Fruit fly (Drosophila melanogaster) whole organism, embryonic: ENCODE results near the gene Ada2a.

Experiments
- BEAF-32 ChIP-seq: fragments of 200-800 bp; sonication (Bioruptor generic); optimal IDR thresholded peaks from 3 replicates; lab custom pipeline; 2017; ENCODE audit warnings: missing biosample characterization, missing genetic modification characterization, mild to moderate bottlenecking, moderate library complexity, missing genetic modification reagents
- Bgb ChIP-seq: fragments of 200-800 bp; sonication (Bioruptor generic); IDR thresholded peaks from 2 replicates; pipeline ENCODE4 v1.3.6; 2022; ENCODE audit warnings: missing biosample characterization, missing genetic modification characterization; ENCODE audit not compliant: partially characterized antibody
- BtbVII ChIP-seq: fragments of 200-800 bp; sonication (Bioruptor generic); optimal IDR thresholded peaks from 3 replicates; lab custom pipeline; 2017; ENCODE audit warnings: missing biosample characterization, mild to moderate bottlenecking, missing genetic modification characterization
- Bteb2 ChIP-seq: fragments of 200-800 bp; sonication (Bioruptor generic); optimal IDR thresholded peaks from 2 replicates; lab custom pipeline; 2016; ENCODE audit warnings: missing biosample characterization, missing genetic modification characterization
- CG12769 ChIP-seq: fragments of 200-800 bp; sonication (Bioruptor generic); optimal IDR thresholded peaks from 2 replicates; lab custom pipeline; 2019; ENCODE audit warnings: missing biosample characterization, mild to moderate bottlenecking, missing genetic modification characterization, moderate library complexity
- CG14860 ChIP-seq: fragments of 200-800 bp; sonication (Bioruptor generic); IDR thresholded peaks from 3 replicates; pipeline ENCODE4 v1.3.6; 2022; ENCODE audit warnings: missing biosample characterization, missing genetic modification characterization; ENCODE audit not compliant: partially characterized antibody
- CG17385 ChIP-seq: fragments of 200-800 bp; sonication (Bioruptor generic); optimal IDR thresholded peaks from 3 replicates; lab custom pipeline; 2018; ENCODE audit warnings: missing biosample characterization, mild to moderate bottlenecking, missing genetic modification characterization
- CG2116 ChIP-seq: fragments of 200-800 bp; sonication (Bioruptor generic); optimal IDR thresholded peaks from 3 replicates; lab custom pipeline; 2018; ENCODE audit warnings: missing biosample characterization, mild to moderate bottlenecking, missing genetic modification characterization
- CG2678 ChIP-seq: fragments of 200-800 bp; sonication (Bioruptor generic); optimal IDR thresholded peaks from 3 replicates; lab custom pipeline; 2019; ENCODE audit warnings: missing biosample characterization, mild to moderate bottlenecking, missing genetic modification characterization, moderate library complexity
- CG3407 ChIP-seq: fragments of 200-800 bp; sonication (Bioruptor generic); optimal IDR thresholded peaks from 2 replicates; lab custom pipeline; 2018; ENCODE audit warnings: missing biosample characterization, mild to moderate bottlenecking, missing genetic modification characterization
- CG34224 ChIP-seq: fragments of 200-800 bp; sonication (Bioruptor generic); IDR thresholded peaks from 3 replicates; pipeline ENCODE4 v1.3.6; 2022; ENCODE audit warnings: missing biosample characterization, missing genetic modification characterization; ENCODE audit not compliant: partially characterized antibody
- CG7745 ChIP-seq: fragments of 200-800 bp; sonication (Bioruptor generic); optimal IDR thresholded peaks from 2 replicates; lab custom pipeline; 2018; ENCODE audit warnings: missing biosample characterization, mild to moderate bottlenecking, missing genetic modification characterization, moderate library complexity
- CG9817 ChIP-seq: fragments of 200-800 bp; sonication (Bioruptor generic); optimal IDR thresholded peaks from 2 replicates; lab custom pipeline; 2018; ENCODE audit warnings: missing biosample characterization, mild to moderate bottlenecking, missing genetic modification characterization, moderate library complexity
- CG9932 ChIP-seq: fragments of 200-800 bp; sonication (Bioruptor generic); IDR thresholded peaks from 2 replicates; pipeline ENCODE4 v1.3.6; 2022; ENCODE audit warnings: missing biosample characterization, missing genetic modification characterization
- Dfd ChIP-seq, 2 experiments: fragments of >200 bp; optimal IDR thresholded peaks; 2 replicates each; lab custom pipeline; 2017; ENCODE audit warnings: missing biosample characterization in 2 of 2, missing genetic modification characterization in 2 of 2
- Dip3 ChIP-seq: fragments of 200-800 bp; sonication (Bioruptor generic); optimal IDR thresholded peaks from 3 replicates; lab custom pipeline; 2016; ENCODE audit warnings: missing biosample characterization, missing genetic modification characterization
- Dp ChIP-seq: fragments of 200-800 bp; sonication (Bioruptor generic); optimal IDR thresholded peaks from 2 replicates; lab custom pipeline; 2018; ENCODE audit warnings: missing biosample characterization, mild to moderate bottlenecking, missing genetic modification characterization, moderate library complexity
- E2f2 ChIP-seq: fragments of 200-800 bp; sonication (Bioruptor generic); IDR thresholded peaks from 2 replicates; pipeline ENCODE4 v1.3.6; 2022; ENCODE audit warnings: missing biosample characterization, missing genetic modification characterization
- Ets65A ChIP-seq: fragments of 200-800 bp; sonication (Bioruptor generic); peaks from one replicate; lab custom pipeline; 2016; ENCODE audit warnings: missing biosample characterization, missing genetic modification characterization
- Gug ChIP-seq: fragments of 200-800 bp; sonication (Bioruptor generic); IDR thresholded peaks from 4 replicates; pipeline ENCODE4 v1.3.6; 2022; ENCODE audit warnings: missing biosample characterization, missing genetic modification characterization
- MBD-R2 ChIP-seq: fragments of 200-800 bp; sonication (Bioruptor generic); IDR thresholded peaks from 2 replicates; pipeline ENCODE4 v1.3.6; 2022; ENCODE audit warnings: missing biosample characterization, missing genetic modification characterization
- MESR4 ChIP-seq: fragments of 200-800 bp; sonication (Bioruptor generic); optimal IDR thresholded peaks from 2 replicates; lab custom pipeline; 2018; ENCODE audit warnings: missing biosample characterization, mild to moderate bottlenecking, missing genetic modification characterization, moderate library complexity
- Meics ChIP-seq: fragments of 200-800 bp; sonication (Bioruptor generic); optimal IDR thresholded peaks from 2 replicates; lab custom pipeline; 2017; ENCODE audit warnings: missing biosample characterization, mild to moderate bottlenecking, missing genetic modification characterization
- Myb ChIP-seq: fragments of 200-800 bp; sonication (Bioruptor generic); optimal IDR thresholded peaks from 2 replicates; lab custom pipeline; 2016; ENCODE audit warnings: missing biosample characterization, missing genetic modification characterization
- NfI ChIP-seq: fragments of 200-800 bp; sonication (Bioruptor generic); optimal IDR thresholded peaks from 3 replicates; lab custom pipeline; 2018; ENCODE audit warnings: missing biosample characterization, mild to moderate bottlenecking, missing genetic modification characterization, moderate library complexity
- Oli ChIP-seq: fragments of 200-800 bp; sonication (Bioruptor generic); optimal IDR thresholded peaks from 2 replicates; lab custom pipeline; 2018; ENCODE audit warnings: missing biosample characterization, mild to moderate bottlenecking, missing genetic modification characterization, moderate library complexity
- Sox102F ChIP-seq: fragments of 200-800 bp; sonication (Bioruptor generic); optimal IDR thresholded peaks from 2 replicates; lab custom pipeline; 2018; ENCODE audit warnings: missing biosample characterization, mild to moderate bottlenecking, missing genetic modification characterization, moderate library complexity
- Xbp1 ChIP-seq: fragments of 200-800 bp; sonication (Bioruptor generic); optimal IDR thresholded peaks from 3 replicates; lab custom pipeline; 2016; ENCODE audit warnings: missing biosample characterization, mild to moderate bottlenecking, missing genetic modification characterization
- ac ChIP-seq: fragments of 200-800 bp; sonication (Bioruptor generic); optimal IDR thresholded peaks from 3 replicates; lab custom pipeline; 2017; ENCODE audit warnings: missing biosample characterization, mild to moderate bottlenecking, missing genetic modification characterization
- amos ChIP-seq: fragments of 200-800 bp; sonication (Bioruptor generic); IDR thresholded peaks from 2 replicates; pipeline ENCODE4 v1.3.6; 2022; ENCODE audit warnings: missing biosample characterization, missing genetic modification characterization; ENCODE audit not compliant: partially characterized antibody
- aop ChIP-seq: fragments of 200-800 bp; sonication (Bioruptor generic); IDR thresholded peaks from 2 replicates; pipeline ENCODE4 v1.3.6; 2022; ENCODE audit warnings: missing biosample characterization, missing genetic modification characterization
- ara ChIP-seq: fragments of 200-800 bp; sonication (Bioruptor generic); IDR thresholded peaks from 2 replicates; pipeline ENCODE4 v1.3.6; 2022; ENCODE audit warnings: missing biosample characterization, missing genetic modification characterization
- caup ChIP-seq: fragments of 200-800 bp; sonication (Bioruptor generic); optimal IDR thresholded peaks from 3 replicates; lab custom pipeline; 2017; ENCODE audit warnings: missing biosample characterization, mild to moderate bottlenecking, missing genetic modification characterization, moderate library complexity; ENCODE audit not compliant: severe bottlenecking
- cg ChIP-seq: fragments of 200-800 bp; sonication (Bioruptor generic); optimal IDR thresholded peaks from 3 replicates; lab custom pipeline; 2019; ENCODE audit warnings: missing biosample characterization, mild to moderate bottlenecking, missing genetic modification characterization, moderate library complexity
- ems ChIP-seq: fragments of 200-800 bp; sonication (Bioruptor generic); optimal IDR thresholded peaks from 3 replicates; lab custom pipeline; 2016; ENCODE audit warnings: missing biosample characterization, missing genetic modification characterization
- ewg ChIP-seq: fragments of 200-800 bp; sonication (Bioruptor generic); optimal IDR thresholded peaks from 3 replicates; lab custom pipeline; 2017; ENCODE audit warnings: mild to moderate bottlenecking, missing biosample characterization, missing genetic modification reagents, missing genetic modification characterization
- fu2 ChIP-seq: fragments of 200-800 bp; sonication (Bioruptor generic); optimal IDR thresholded peaks from 2 replicates; lab custom pipeline; 2016; ENCODE audit warnings: missing biosample characterization, missing genetic modification characterization
- gem ChIP-seq: fragments of 200-800 bp; sonication (Bioruptor generic); optimal IDR thresholded peaks from 2 replicates; lab custom pipeline; 2019; ENCODE audit warnings: missing biosample characterization, mild to moderate bottlenecking, missing genetic modification characterization, moderate library complexity
- inv ChIP-seq: fragments of 200-800 bp; sonication (Bioruptor generic); IDR thresholded peaks from 2 replicates; pipeline ENCODE4 v1.3.6; 2022; ENCODE audit warnings: missing biosample characterization, missing genetic modification characterization; ENCODE audit not compliant: partially characterized antibody
- mam ChIP-seq: fragments of 200-800 bp; sonication (Bioruptor generic); optimal IDR thresholded peaks from 3 replicates; lab custom pipeline; 2016; ENCODE audit warnings: missing biosample characterization, missing genetic modification characterization
- nerfin-2 ChIP-seq: fragments of 200-800 bp; sonication (Bioruptor generic); IDR thresholded peaks from 2 replicates; pipeline ENCODE4 v1.3.6; 2022; ENCODE audit warnings: missing biosample characterization, missing genetic modification characterization; ENCODE audit not compliant: partially characterized antibody
- onecut ChIP-seq: fragments of 200-800 bp; sonication (Bioruptor generic); IDR thresholded peaks from 2 replicates; pipeline ENCODE4 v1.3.6; 2022; ENCODE audit warnings: missing biosample characterization, missing genetic modification characterization
- pzg ChIP-seq: fragments of 200-800 bp; sonication (Bioruptor generic); optimal IDR thresholded peaks from 3 replicates; lab custom pipeline; 2018; ENCODE audit warnings: missing biosample characterization, mild to moderate bottlenecking, missing genetic modification characterization, moderate library complexity
- sna ChIP-seq: fragments of 200-800 bp; sonication (Bioruptor generic); IDR thresholded peaks from 2 replicates; pipeline ENCODE4 v1.3.6; 2022; ENCODE audit warnings: missing biosample characterization, missing genetic modification characterization; ENCODE audit not compliant: partially characterized antibody
- unc-4 ChIP-seq: fragments of 200-800 bp; sonication (Bioruptor generic); IDR thresholded peaks from 2 replicates; pipeline ENCODE4 v1.3.6; 2022; ENCODE audit warnings: missing biosample characterization, missing genetic modification characterization; ENCODE audit not compliant: partially characterized antibody
- zfh2 ChIP-seq: fragments of 200-800 bp; sonication (Bioruptor generic); optimal IDR thresholded peaks from 2 replicates; lab custom pipeline; 2016; ENCODE audit warnings: missing biosample characterization, missing genetic modification characterization

Ada2a gene

dm6 chr3R:18220211-18220749 lies 35.0 kb downstream of the Ada2a start, which contains the start of the genes CG7988 and CG7183 (continued):
- no peak for TF ChIP-seq cg (GFP tag; lab: Kevin White, UChicago)
- TF ChIP-seq gem = peak; percentile 100
- TF ChIP-seq Gug = peak; percentile 95
- peak; percentile 90 for TF ChIP-seq CG7745 (tag; lab: Kevin White, UChicago)
- TF ChIP-seq CG12769 = peak; percentile 96
- peak; percentile 91 for TF ChIP-seq zfh2 (GFP tag; lab: Kevin White, UChicago)
- TF ChIP-seq CG2678 (tag; lab: Kevin White, UChicago) = peak; percentile 98
- peak; percentile 79 for TF ChIP-seq ac (GFP tag; lab: Kevin White, UChicago)

DNA sequence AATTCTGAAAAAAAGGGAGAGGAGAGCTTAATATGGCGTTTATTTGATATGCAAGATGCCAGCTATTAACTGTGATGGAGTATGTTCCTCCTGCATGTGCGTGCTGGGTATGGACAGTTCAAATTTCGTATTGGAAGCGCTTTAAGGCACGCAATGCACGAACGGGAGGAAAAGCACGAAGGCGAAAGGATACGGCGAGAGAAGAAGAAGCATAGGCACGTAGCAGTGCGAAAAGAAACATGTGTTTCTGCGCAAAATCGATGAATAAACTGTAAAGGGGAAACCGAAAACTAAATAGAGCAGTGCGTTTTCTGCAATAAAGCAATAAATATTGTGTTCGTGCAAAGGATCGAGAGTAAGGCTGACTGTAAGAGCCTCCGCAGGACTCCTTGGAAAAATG lies 39.4 kb downstream of the Ada2a start, which contains the start of gene CG14314:
CG14314 (plus strand) TSS at position 243 of the 400 bp plus-strand sequence.
- peak; percentile 92 for TF ChIP-seq ewg (GFP tag; lab: Kevin White, UChicago)
- no peak for TF ChIP-seq Dfd (GFP tag; optimal IDR thresholded peaks at IDR 0.05; lab: Kevin White, UChicago)
- TF ChIP-seq MBD-R2 (GFP tag; lab: Robert Waterston, UW) = 0 out of 2 replicates have a peak, but pooled peaks have one; percentile 36
- peak; percentile 14 for TF ChIP-seq E2f2 (GFP tag; lab: Robert Waterston, UW)
- 0 out of 2 replicates have a peak, but pooled peaks have one; percentile 12 for TF ChIP-seq ara (GFP tag; lab: Robert Waterston, UW)
- peak; percentile 10 for TF ChIP-seq MESR4 (GFP tag; lab: Kevin White, UChicago)
- no peak for TF ChIP-seq Myb (GFP tag; lab: Kevin White, UChicago)
- peak; percentile 36 for TF ChIP-seq Dp (GFP tag; lab: Kevin White, UChicago)
- TF ChIP-seq CG14860 (GFP tag; lab: Robert Waterston, UW) = no peak
- no peak for TF ChIP-seq aop (GFP tag; lab: Robert Waterston, UW)
- TF ChIP-seq nerfin-2 (GFP tag; lab: Robert Waterston, UW) = 0 out of 2 replicates have a peak, but pooled peaks have one; percentile 34
- TF ChIP-seq NfI (GFP tag; lab: Kevin White, UChicago) = no peak
- TF ChIP-seq CG17385 (GFP tag; lab: Kevin White, UChicago) = peak; percentile 53
- TF ChIP-seq pzg (GFP tag; lab: Kevin White, UChicago) = peak; percentile 1
- peak; percentile 95 for TF ChIP-seq Ets65A (GFP tag; lab: Kevin White, UChicago)
- TF ChIP-seq onecut (GFP tag; lab: Robert Waterston, UW) = peak; percentile 93
- TF ChIP-seq BEAF-32 (GFP tag; lab: Kevin White, UChicago) = peak; percentile 30
- TF ChIP-seq amos (GFP tag; lab: Robert Waterston, UW) = peak; percentile 67; the same call in 1 of the 2 replicates
- no peak for TF ChIP-seq Dip3 (GFP tag; lab: Kevin White, UChicago)
- TF ChIP-seq BtbVII = no peak
- peak; percentile 39; the same call in 1 of the 2 replicates for TF ChIP-seq inv (GFP tag; lab: Robert Waterston, UW)
- peak; percentile 16; the same call in 1 of the 2 replicates for TF ChIP-seq unc-4 (GFP tag; lab: Robert Waterston, UW)
- peak; percentile 56; the same call in 1 of the 2 replicates for TF ChIP-seq Bgb (GFP tag; lab: Robert Waterston, UW)
- no peak for TF ChIP-seq Sox102F

DNA sequence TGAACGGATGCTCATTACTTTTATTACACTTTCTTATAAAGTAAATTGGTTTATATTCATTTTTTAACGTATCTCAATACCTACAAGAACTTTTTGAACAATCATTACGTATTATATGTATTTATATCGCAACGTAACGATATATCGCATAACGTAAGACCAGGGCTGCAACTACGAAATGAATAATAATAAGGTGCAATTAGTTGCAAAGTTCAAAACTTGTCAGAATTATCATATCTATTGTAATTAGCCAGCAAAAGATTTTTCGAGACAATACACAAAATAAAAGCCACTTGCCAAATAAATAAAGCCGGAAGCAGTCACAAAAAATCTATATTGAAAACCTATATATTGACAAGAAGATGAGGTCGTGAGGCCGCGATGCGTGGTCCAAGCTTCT lies 40.0 kb downstream of the Ada2a start:
- TF ChIP-seq Bgb (GFP tag; lab: Robert Waterston, UW) (peak; percentile 81), Meics (GFP tag; lab: Kevin White, UChicago) (peak; percentile 24), fu2 (GFP tag; lab: Kevin White, UChicago) (peak; percentile 33), CG34224 (GFP tag; lab: Robert Waterston, UW) (peak; percentile 78), BEAF-32 (GFP tag; lab: Kevin White, UChicago) (peak; percentile 70), sna (GFP tag; lab: Robert Waterston, UW) (peak; percentile 86), CG2116 (peak; percentile 53), CG3407 (GFP tag; lab: Kevin White, UChicago) (no peak), Oli (tag; lab: Kevin White, UChicago) (no peak), mam (GFP tag; lab: Kevin White, UChicago) (peak; percentile 52), CG9817 (tag; lab: Kevin White, UChicago) (peak; percentile 26), Bteb2 (peak; percentile 23), ems (peak; percentile 15), CG9932 (GFP tag; lab: Robert Waterston, UW) (peak; percentile 65), caup (peak; percentile 2), Xbp1 (GFP tag; lab: Kevin White, UChicago) (peak; percentile 57)
